Worm (Caenorhabditis elegans) whole organism, L1 larva: ENCODE measurements around the gene cut-4.

Experiments used
- C16A3.4 ChIP-seq: fragments of 150-350 bp; optimal IDR thresholded peaks from 2 replicates; lab custom pipeline; 2014; ENCODE audit warnings: missing biosample characterization, missing genetic modification characterization
- F16B12.6 ChIP-seq: fragments of 150-350 bp; optimal IDR thresholded peaks from 2 replicates; lab custom pipeline; 2014; ENCODE audit warnings: missing biosample characterization, missing genetic modification characterization
- Y116A8C.19 ChIP-seq: sonication (generic microtip); optimal IDR thresholded peaks from 2 replicates; lab custom pipeline; 2016; ENCODE audit warnings: missing compliant biosample characterization, missing genetic modification characterization, borderline replicate concordance
- aha-1 ChIP-seq: fragments of 150-350 bp; optimal IDR thresholded peaks from 2 replicates; lab custom pipeline; 2014; ENCODE audit warnings: missing biosample characterization, missing genetic modification characterization
- ama-1 ChIP-seq: fragments of 150-350 bp; optimal IDR thresholded peaks from 2 replicates; lab custom pipeline; 2014
- blmp-1 ChIP-seq: fragments of 150-350 bp; optimal IDR thresholded peaks from 2 replicates; lab custom pipeline; 2014; ENCODE audit warnings: missing biosample characterization, missing genetic modification characterization
- ceh-63 ChIP-seq: fragments of 200-800 bp; sonication (Bioruptor generic); optimal IDR thresholded peaks from 2 replicates; lab custom pipeline; 2018; ENCODE audit warnings: mild to moderate bottlenecking, missing genetic modification characterization, missing compliant biosample characterization
- ceh-88 ChIP-seq: fragments of 200-800 bp; sonication (Bioruptor generic); IDR thresholded peaks from 2 replicates; pipeline ENCODE4 v1.3.6; 2022; ENCODE audit warnings: missing genetic modification characterization, missing compliant biosample characterization
- ceh-90 ChIP-seq: sonication (generic microtip); optimal IDR thresholded peaks from 2 replicates; lab custom pipeline; 2016; ENCODE audit warnings: missing genetic modification characterization, missing compliant biosample characterization
- dpl-1 ChIP-seq, 3 experiments: fragments of 150-350 bp in 2 of 3; sonication (generic microtip) in 1 of 3; optimal IDR thresholded peaks; 2 replicates each; lab custom pipeline; 2014 to 2017; ENCODE audit warnings: missing biosample characterization in 3 of 3, missing genetic modification characterization in 3 of 3, missing genetic modification reagents in 3 of 3
- efl-1 ChIP-seq, 4 experiments: fragments of 150-350 bp; optimal IDR thresholded peaks in 3 of 4; peaks in 1 of 4; 1 replicate in 1 of 4; 2 replicates in 3 of 4; lab custom pipeline; 2014; ENCODE audit warnings: missing biosample characterization in 2 of 4, missing genetic modification characterization in 2 of 4, missing genetic modification reagents in 2 of 4
- efl-3 ChIP-seq: fragments of 200-800 bp; sonication (Bioruptor generic); optimal IDR thresholded peaks from 2 replicates; lab custom pipeline; 2018; ENCODE audit warnings: mild to moderate bottlenecking, missing genetic modification characterization, missing compliant biosample characterization
- elt-2 ChIP-seq: sonication (generic microtip); optimal IDR thresholded peaks from 2 replicates; lab custom pipeline; 2016; ENCODE audit warnings: missing genetic modification characterization, mild to moderate bottlenecking, inconsistent platforms, missing compliant biosample characterization, missing genetic modification reagents
- ets-5 ChIP-seq: fragments of 200-800 bp; sonication (Bioruptor generic); IDR thresholded peaks from 2 replicates; pipeline ENCODE4 v1.3.6; 2022; ENCODE audit warnings: missing genetic modification characterization, missing compliant biosample characterization
- fkh-4 ChIP-seq: sonication (generic microtip); optimal IDR thresholded peaks from 2 replicates; lab custom pipeline; 2016; ENCODE audit warnings: missing compliant biosample characterization, missing genetic modification characterization, borderline replicate concordance
- fos-1 ChIP-seq: fragments of 150-350 bp; optimal IDR thresholded peaks from 2 replicates; lab custom pipeline; 2014; ENCODE audit warnings: missing biosample characterization, missing genetic modification characterization
- grh-1 ChIP-seq: fragments of 200-800 bp; sonication (Bioruptor generic); IDR thresholded peaks from 2 replicates; pipeline ENCODE4 v1.3.6; 2022; ENCODE audit warnings: missing genetic modification reagents, missing genetic modification characterization, missing compliant biosample characterization
- hlh-17 ChIP-seq: fragments of 200-800 bp; sonication (Bioruptor generic); optimal IDR thresholded peaks from 2 replicates; lab custom pipeline; 2018; ENCODE audit warnings: missing genetic modification characterization, mild to moderate bottlenecking, missing compliant biosample characterization, moderate library complexity, borderline replicate concordance
- hlh-4 ChIP-seq: sonication (generic microtip); optimal IDR thresholded peaks from 2 replicates; lab custom pipeline; 2016; ENCODE audit warnings: mild to moderate bottlenecking, missing genetic modification characterization, missing compliant biosample characterization
- hpl-2 ChIP-seq: fragments of 150-350 bp; optimal IDR thresholded peaks from 2 replicates; lab custom pipeline; 2014; ENCODE audit warnings: missing biosample characterization, missing genetic modification reagents, missing genetic modification characterization
- irx-1 ChIP-seq: sonication (generic microtip); optimal IDR thresholded peaks from 2 replicates; lab custom pipeline; 2016; ENCODE audit warnings: missing genetic modification characterization, missing compliant biosample characterization
- lin-13 ChIP-seq: fragments of 150-350 bp; optimal IDR thresholded peaks from 2 replicates; lab custom pipeline; 2014; ENCODE audit warnings: missing biosample characterization, missing genetic modification reagents, missing genetic modification characterization
- lin-15B ChIP-seq: fragments of 150-350 bp; sonication (generic microtip); optimal IDR thresholded peaks from 3 replicates; lab custom pipeline; 2014; ENCODE audit warnings: missing biosample characterization, missing genetic modification characterization
- lin-35 ChIP-seq, 2 experiments: fragments of 150-350 bp; optimal IDR thresholded peaks; 2 replicates each; lab custom pipeline; 2014; ENCODE audit warnings: missing biosample characterization in 2 of 2, missing genetic modification characterization in 2 of 2, missing genetic modification reagents in 2 of 2
- lin-39 ChIP-seq: fragments of 150-350 bp; optimal IDR thresholded peaks from 2 replicates; lab custom pipeline; 2014; ENCODE audit warnings: missing biosample characterization, missing genetic modification reagents, missing genetic modification characterization
- mdl-1 ChIP-seq, 2 experiments: fragments of 150-350 bp; optimal IDR thresholded peaks; 2 replicates each; lab custom pipeline; 2014 to 2017; ENCODE audit warnings: missing biosample characterization in 2 of 2, missing genetic modification characterization in 2 of 2, inconsistent platforms in 1 of 2
- mep-1 ChIP-seq: fragments of 150-350 bp; optimal IDR thresholded peaks from 2 replicates; lab custom pipeline; 2014; ENCODE audit warnings: missing biosample characterization, missing genetic modification characterization
- nhr-11 ChIP-seq: fragments of 150-350 bp; optimal IDR thresholded peaks from 2 replicates; lab custom pipeline; 2014; ENCODE audit warnings: missing biosample characterization, missing genetic modification characterization
- nhr-12 ChIP-seq: sonication (generic microtip); optimal IDR thresholded peaks from 2 replicates; lab custom pipeline; 2017; ENCODE audit warnings: missing biosample characterization, missing genetic modification characterization
- nhr-19 ChIP-seq: fragments of 200-800 bp; sonication (Bioruptor generic); conservative IDR thresholded peaks from 2 replicates; pipeline ENCODE4 v1.3.6; 2022; ENCODE audit warnings: missing genetic modification characterization, missing compliant biosample characterization
- nhr-20 ChIP-seq: sonication (generic microtip); optimal IDR thresholded peaks from 2 replicates; lab custom pipeline; 2016; ENCODE audit warnings: mild to moderate bottlenecking, missing genetic modification characterization, missing compliant biosample characterization
- nhr-237 ChIP-seq: fragments of 150-350 bp; optimal IDR thresholded peaks from 2 replicates; lab custom pipeline; 2014; ENCODE audit warnings: missing biosample characterization, missing genetic modification characterization
- nhr-47 ChIP-seq: sonication (generic microtip); optimal IDR thresholded peaks from 2 replicates; lab custom pipeline; 2016; ENCODE audit warnings: mild to moderate bottlenecking, missing genetic modification characterization, moderate library complexity, missing compliant biosample characterization
- nhr-76 ChIP-seq: sonication (generic microtip); optimal IDR thresholded peaks from 2 replicates; lab custom pipeline; 2017; ENCODE audit warnings: missing biosample characterization, missing genetic modification characterization
- nhr-77 ChIP-seq: fragments of 150-350 bp; optimal IDR thresholded peaks from 2 replicates; lab custom pipeline; 2014; ENCODE audit warnings: missing biosample characterization, missing genetic modification characterization
- nhr-90 ChIP-seq: sonication (generic microtip); optimal IDR thresholded peaks from 2 replicates; lab custom pipeline; 2016; ENCODE audit warnings: mild to moderate bottlenecking, missing genetic modification characterization, missing compliant biosample characterization; ENCODE audit not compliant: poor library complexity
- rnt-1 ChIP-seq: sonication (generic microtip); optimal IDR thresholded peaks from 2 replicates; lab custom pipeline; 2016; ENCODE audit warnings: mild to moderate bottlenecking, missing genetic modification characterization, moderate library complexity, missing compliant biosample characterization
- snpc-4 ChIP-seq: fragments of 150-350 bp; optimal IDR thresholded peaks from 2 replicates; lab custom pipeline; 2014; ENCODE audit warnings: missing biosample characterization, missing genetic modification characterization
- snu-23 ChIP-seq: sonication (generic microtip); optimal IDR thresholded peaks from 2 replicates; lab custom pipeline; 2016; ENCODE audit warnings: missing genetic modification characterization, missing compliant biosample characterization
- sptf-1 ChIP-seq: fragments of 150-350 bp; optimal IDR thresholded peaks from 2 replicates; lab custom pipeline; 2014; ENCODE audit warnings: missing biosample characterization, missing genetic modification characterization
- sup-37 ChIP-seq: fragments of 200-800 bp; sonication (Bioruptor generic); optimal IDR thresholded peaks from 2 replicates; lab custom pipeline; 2018; ENCODE audit warnings: mild to moderate bottlenecking, missing genetic modification characterization, missing compliant biosample characterization
- swsn-7 ChIP-seq: sonication (generic microtip); optimal IDR thresholded peaks from 2 replicates; lab custom pipeline; 2016; ENCODE audit warnings: missing genetic modification characterization, missing compliant biosample characterization
- tbx-2 ChIP-seq: sonication (generic microtip); optimal IDR thresholded peaks from 2 replicates; lab custom pipeline; 2016; ENCODE audit warnings: missing genetic modification characterization, missing compliant biosample characterization
- tlp-1 ChIP-seq: fragments of 150-350 bp; optimal IDR thresholded peaks from 2 replicates; lab custom pipeline; 2014; ENCODE audit warnings: missing biosample characterization, missing genetic modification characterization
- unc-130 ChIP-seq: fragments of 150-350 bp; optimal IDR thresholded peaks from 2 replicates; lab custom pipeline; 2017; ENCODE audit warnings: missing biosample characterization, missing genetic modification characterization, inconsistent platforms
- unc-30 ChIP-seq: sonication (generic microtip); optimal IDR thresholded peaks from 2 replicates; lab custom pipeline; 2017; ENCODE audit warnings: missing biosample characterization, missing genetic modification characterization
- unc-86 ChIP-seq: sonication (generic microtip); optimal IDR thresholded peaks from 2 replicates; lab custom pipeline; 2016; ENCODE audit warnings: missing genetic modification characterization, missing compliant biosample characterization
- unc-98 ChIP-seq: fragments of 200-800 bp; sonication (Bioruptor generic); IDR thresholded peaks from 2 replicates; pipeline ENCODE4 v1.3.6; 2022; ENCODE audit warnings: missing genetic modification characterization, missing compliant biosample characterization
- vab-15 ChIP-seq: sonication (generic microtip); optimal IDR thresholded peaks from 2 replicates; lab custom pipeline; 2017; ENCODE audit warnings: missing genotype, mild to moderate bottlenecking, missing genetic modification characterization, missing compliant biosample characterization
- xbp-1 ChIP-seq: sonication (generic microtip); optimal IDR thresholded peaks from 2 replicates; lab custom pipeline; 2016; ENCODE audit warnings: missing genetic modification characterization, missing compliant biosample characterization
- zip-4 ChIP-seq: fragments of 200-800 bp; sonication (Bioruptor generic); optimal IDR thresholded peaks from 2 replicates; lab custom pipeline; 2018; ENCODE audit warnings: mild to moderate bottlenecking, missing genetic modification characterization, moderate library complexity, missing compliant biosample characterization
- ztf-11 ChIP-seq, 2 experiments: sonication (generic microtip); optimal IDR thresholded peaks; 2 replicates each; lab custom pipeline; 2016 to 2017; ENCODE audit warnings: missing genetic modification characterization in 2 of 2, missing biosample characterization in 1 of 2, missing compliant biosample characterization in 1 of 2
- ztf-4 ChIP-seq: fragments of 150-350 bp; optimal IDR thresholded peaks from 2 replicates; lab custom pipeline; 2014; ENCODE audit warnings: missing biosample characterization, missing genetic modification characterization

cut-4 gene

ce11 chrII:10395303-10395757, 40.6 kb upstream of the cut-4 start, which contains the start of gene T09F3.4 (continued):
- TF ChIP-seq irx-1 (peak; percentile 82), vab-15 (tag; lab: Kevin White, UChicago) (no peak), ztf-4 (peak; percentile 0), xbp-1 (peak; percentile 78), nhr-12 (no peak), ztf-11 (tag; optimal IDR thresholded peaks at IDR 0.05; lab: Kevin White, UChicago) (peak in 1 of 2 experiments; percentile 85), efl-1 (optimal IDR thresholded peaks at IDR 0.05; lab: Kevin White, UChicago) (peak; percentile 58 to 66), efl-1 (GFP tag; optimal IDR thresholded peaks at IDR 0.05 in 1 of 2; lab: Kevin White, UChicago) (peak; percentile 59 to 95), swsn-7 (peak; percentile 77), unc-30 (tag; lab: Kevin White, UChicago) (no peak), sup-37 (GFP tag; lab: Kevin White, UChicago) (no peak), mep-1 (tag; lab: Kevin White, UChicago) (peak; percentile 72), lin-13 (peak; percentile 10), fkh-4 (peak; percentile 91), grh-1 (GFP tag; lab: Robert Waterston, UW) (peak; percentile 34; the same call in 1 of the 2 replicates), efl-3 (GFP tag; lab: Kevin White, UChicago) (no peak), snu-23 (GFP tag; lab: Kevin White, UChicago) (peak; percentile 79), unc-130 (peak; percentile 44), lin-39 (tag; lab: Kevin White, UChicago) (peak; percentile 31), fos-1 (tag; lab: Kevin White, UChicago) (no peak), mdl-1 (tag; optimal IDR thresholded peaks at IDR 0.05; lab: Kevin White, UChicago) (no peak), lin-15B (tag; lab: Kevin White, UChicago) (peak; percentile 28), ceh-63 (GFP tag; lab: Kevin White, UChicago) (no peak), nhr-90 (peak; percentile 82), nhr-11 (tag; lab: Kevin White, UChicago) (no peak), dpl-1 (GFP tag; optimal IDR thresholded peaks at IDR 0.05; lab: Kevin White, UChicago) (peak; percentile 44 to 68 (median 60)), nhr-20 (peak; percentile 92), nhr-19 (GFP tag; lab: Robert Waterston, UW) (peak; percentile 75), Y116A8C.19 (tag; lab: Kevin White, UChicago) (peak; percentile 33), elt-2 (tag; lab: Kevin White, UChicago) (peak; percentile 56), lin-35 (GFP tag; optimal IDR thresholded peaks at IDR 0.05; lab: Kevin White, UChicago) (peak; percentile 58 to 66), tbx-2 (peak; percentile 82), ceh-88 (GFP tag; lab: Robert Waterston, UW) (no peak), nhr-237 (tag; lab: Kevin White, UChicago) (no peak), hlh-17 (GFP tag; lab: Kevin White, UChicago) (no peak), zip-4 (GFP tag; lab: Kevin White, UChicago) (no peak), rnt-1 (tag; lab: Kevin White, UChicago) (peak; percentile 96), ceh-90 (tag; lab: Kevin White, UChicago) (peak; percentile 86), tlp-1 (no peak), unc-86 (peak; percentile 26), nhr-77 (tag; lab: Kevin White, UChicago) (no peak), hlh-4 (tag; lab: Kevin White, UChicago) (peak; percentile 42), unc-98 (GFP tag; lab: Robert Waterston, UW) (no peak; the same call in 1 of the 2 replicates), sptf-1 (tag; lab: Kevin White, UChicago) (no peak), aha-1 (no peak), nhr-76 (tag; lab: Kevin White, UChicago) (no peak), nhr-47 (peak; percentile 81), snpc-4 (peak; percentile 37), hpl-2 (no peak), blmp-1 (peak; percentile 58), F16B12.6 (tag; lab: Kevin White, UChicago) (peak; percentile 23), ets-5 (no peak), ama-1 (lab: Kevin White, UChicago) (no peak), C16A3.4 (tag; lab: Kevin White, UChicago) (peak; percentile 38)
